Worm (Caenorhabditis elegans) whole organism, L3 larva: Measurements from ENCODE around the gene rei-1.

Experiments used
- ama-1 ChIP-seq: fragments of 150-350 bp; optimal IDR thresholded peaks from 2 replicates; lab custom pipeline; 2018
- elt-2 ChIP-seq: sonication (generic microtip); optimal IDR thresholded peaks from 2 replicates; lab custom pipeline; 2016; ENCODE audit warnings: missing genetic modification reagents, mild to moderate bottlenecking, missing genetic modification characterization, missing compliant biosample characterization
- eor-1 ChIP-seq, 2 experiments: fragments of 150-350 bp; optimal IDR thresholded peaks; 2 replicates each; lab custom pipeline; 2014 to 2018; ENCODE audit warnings: missing biosample characterization in 2 of 2, missing genetic modification characterization in 2 of 2
- lsy-12 ChIP-seq: sonication (generic microtip); optimal IDR thresholded peaks from 2 replicates; lab custom pipeline; 2016; ENCODE audit warnings: mild to moderate bottlenecking, missing genetic modification characterization, missing compliant biosample characterization
- mdl-1 ChIP-seq: fragments of 150-350 bp; optimal IDR thresholded peaks from 2 replicates; lab custom pipeline; 2014; ENCODE audit warnings: missing biosample characterization, missing genetic modification characterization
- mml-1 ChIP-seq: fragments of 150-350 bp; sonication (generic microtip); optimal IDR thresholded peaks from 3 replicates; lab custom pipeline; 2014; ENCODE audit warnings: missing biosample characterization, missing genetic modification characterization
- nhr-23 ChIP-seq: fragments of 150-350 bp; optimal IDR thresholded peaks from 2 replicates; lab custom pipeline; 2014; ENCODE audit warnings: missing biosample characterization, missing genetic modification reagents, missing genetic modification characterization
- nhr-28 ChIP-seq: fragments of 150-350 bp; optimal IDR thresholded peaks from 2 replicates; lab custom pipeline; 2014; ENCODE audit warnings: missing biosample characterization, missing genetic modification characterization
- pha-4 ChIP-seq: fragments of 150-350 bp; optimal IDR thresholded peaks from 2 replicates; lab custom pipeline; 2014; ENCODE audit warnings: missing biosample characterization, missing genetic modification reagents, missing genetic modification characterization
- snpc-4 ChIP-seq: fragments of 150-350 bp; optimal IDR thresholded peaks from 2 replicates; lab custom pipeline; 2014; ENCODE audit warnings: missing biosample characterization, missing genetic modification characterization
- unc-62 ChIP-seq: fragments of 150-350 bp; sonication (generic microtip); optimal IDR thresholded peaks from 4 replicates; lab custom pipeline; 2014; ENCODE audit warnings: missing biosample characterization, missing genetic modification reagents, missing genetic modification characterization
- zag-1 ChIP-seq: fragments of 150-350 bp; optimal IDR thresholded peaks from 2 replicates; lab custom pipeline; 2014; ENCODE audit warnings: missing biosample characterization, missing genetic modification characterization

- TF ChIP-seq elt-2 (tag; lab: Kevin White, UChicago) (no peak), mml-1 (no peak), nhr-28 (no peak), mdl-1 (tag; lab: Kevin White, UChicago) (no peak), nhr-23 (no peak), unc-62 (GFP tag; lab: Kevin White, UChicago) (no peak), snpc-4 (tag; lab: Kevin White, UChicago) (no peak), ama-1 (lab: Kevin White, UChicago) (no peak), lsy-12 (tag; lab: Kevin White, UChicago) (no peak), zag-1 (no peak), pha-4 (tag; lab: Kevin White, UChicago) (no peak), eor-1 (tag; optimal IDR thresholded peaks at IDR 0.05; lab: Kevin White, UChicago) (no peak)
Observed at ce11 chrIII:4049150-4049549, 48.8 kb downstream of the rei-1 start.
